Fruit fly (Drosophila melanogaster): ENCODE measurements around the gene eIF3g1.

The eIF3g1 gene

dm6 chrX:2647472-2647883 lies 37.3 kb upstream of the eIF3g1 start (continued):
- TF ChIP-seq CG4360 (GFP tag; IDR thresholded peaks at IDR 0.05), result 0 out of 2 replicates have a peak, but pooled peaks have one; percentile 23
- TF ChIP-seq unc-4 (GFP tag; IDR thresholded peaks at IDR 0.05; ENCODE audit: partially characterized antibody), result no peak
- no peak for TF ChIP-seq CG1024 (GFP tag; IDR thresholded peaks at IDR 0.05)
- TF ChIP-seq Sry-δ (GFP tag; optimal IDR thresholded peaks at IDR 0.05), result no peak
- no peak for TF ChIP-seq gsb (GFP tag; IDR thresholded peaks at IDR 0.05)
- TF ChIP-seq Gsc (GFP tag; IDR thresholded peaks at IDR 0.05), result no peak
- peak; percentile 55 for TF ChIP-seq E2f1 (GFP tag; IDR thresholded peaks at IDR 0.05)
- peak; percentile 74 for TF ChIP-seq Fer1 (GFP tag; optimal IDR thresholded peaks at IDR 0.05)
- TF ChIP-seq CG7987 (GFP tag; optimal IDR thresholded peaks at IDR 0.05), result no peak
- TF ChIP-seq vvl (GFP tag; IDR thresholded peaks at IDR 0.05), result peak; percentile 64
- 0 out of 3 replicates have a peak, but pooled peaks have one; percentile 32 for TF ChIP-seq so (GFP tag; IDR thresholded peaks at IDR 0.05)
- no peak for TF ChIP-seq usp (GFP tag; optimal IDR thresholded peaks at IDR 0.05)
- no peak for TF ChIP-seq Neu2 (GFP tag; optimal IDR thresholded peaks at IDR 0.05; ENCODE audit: borderline replicate concordance)
- no peak for TF ChIP-seq tll (GFP tag; optimal IDR thresholded peaks at IDR 0.05)
- peak; percentile 33 for TF ChIP-seq CG11723 (GFP tag; optimal IDR thresholded peaks at IDR 0.05)
- peak; percentile 33 for TF ChIP-seq CG14710 (tag; optimal IDR thresholded peaks at IDR 0.05)
- no peak for TF ChIP-seq Sry-β (GFP tag; optimal IDR thresholded peaks at IDR 0.05)
- no peak for TF ChIP-seq hbn (GFP tag; IDR thresholded peaks at IDR 0.05; ENCODE audit: partially characterized antibody)
- peak in 1 of 2 experiments; percentile 65 for TF ChIP-seq Eip74EF (GFP tag; optimal IDR thresholded peaks at IDR 0.05)
- peak; percentile 16 for TF ChIP-seq Dip3 (GFP tag; optimal IDR thresholded peaks at IDR 0.05)
- no peak for TF ChIP-seq CG6654 (GFP tag; optimal IDR thresholded peaks at IDR 0.05)
- no peak for TF ChIP-seq hkb (optimal IDR thresholded peaks at IDR 0.05)
- peak; percentile 75 for TF ChIP-seq hkb (GFP tag; IDR thresholded peaks at IDR 0.05)
- peak; percentile 48 for TF ChIP-seq CG8944 (GFP tag; optimal IDR thresholded peaks at IDR 0.05)
- TF ChIP-seq CG10959 (GFP tag; IDR thresholded peaks at IDR 0.05), result no peak
- TF ChIP-seq YL-1 (GFP tag; optimal IDR thresholded peaks at IDR 0.05), result no peak
- peak; percentile 73 for TF ChIP-seq CG8924 (tag; optimal IDR thresholded peaks at IDR 0.05)
- TF ChIP-seq CG6272 (GFP tag; IDR thresholded peaks at IDR 0.05), result no peak
- TF ChIP-seq ftz-f1 (GFP tag; optimal IDR thresholded peaks at IDR 0.05), result no peak
- peak; percentile 57 for TF ChIP-seq CG6689 (GFP tag; IDR thresholded peaks at IDR 0.05)
- TF ChIP-seq CG2202 (tag; optimal IDR thresholded peaks at IDR 0.05), result no peak
- TF ChIP-seq Taf1 (GFP tag; IDR thresholded peaks at IDR 0.05), result no peak
- peak; percentile 47 for TF ChIP-seq esg (GFP tag; conservative IDR thresholded peaks at IDR 0.05)
- TF ChIP-seq otp (GFP tag; IDR thresholded peaks at IDR 0.05), result 0 out of 3 replicates have a peak, but pooled peaks have one; percentile 53
- no peak for TF ChIP-seq Lpt (GFP tag; optimal IDR thresholded peaks at IDR 0.05)
- TF ChIP-seq CG10209 (GFP tag; optimal IDR thresholded peaks at IDR 0.05), result peak; percentile 52
- peak; percentile 23 for TF ChIP-seq trem (tag; optimal IDR thresholded peaks at IDR 0.05)
- no peak for TF ChIP-seq hb (GFP tag; IDR thresholded peaks at IDR 0.05; ENCODE audit: partially characterized antibody)
- peak; percentile 34; the same call in 1 of the 2 replicates for TF ChIP-seq ara (GFP tag; IDR thresholded peaks at IDR 0.05)
- peak; percentile 81 for TF ChIP-seq gem (tag; optimal IDR thresholded peaks at IDR 0.05)
- TF ChIP-seq CG7928 (GFP tag; optimal IDR thresholded peaks at IDR 0.05), result no peak
- TF ChIP-seq zen (tag; optimal IDR thresholded peaks at IDR 0.05), result no peak
- 0 out of 3 replicates have a peak, but pooled peaks have one; percentile 25 for TF ChIP-seq CG6175 (GFP tag; IDR thresholded peaks at IDR 0.05)
- peak; percentile 80 for TF ChIP-seq CG11504 (tag; optimal IDR thresholded peaks at IDR 0.05)
- no peak for TF ChIP-seq BEAF-32 (GFP tag; optimal IDR thresholded peaks at IDR 0.05)
- TF ChIP-seq CG17802 (tag; optimal IDR thresholded peaks at IDR 0.05), result no peak
- no peak for TF ChIP-seq ro (GFP tag; IDR thresholded peaks at IDR 0.05)
- no peak for TF ChIP-seq knrl (GFP tag; IDR thresholded peaks at IDR 0.05; ENCODE audit: partially characterized antibody)
- TF ChIP-seq CG1832 (GFP tag; optimal IDR thresholded peaks at IDR 0.05), result no peak
- TF ChIP-seq ac (GFP tag; optimal IDR thresholded peaks at IDR 0.05), result no peak
- peak; percentile 43 for TF ChIP-seq CG13624 (GFP tag; optimal IDR thresholded peaks at IDR 0.05)
